Worm (Caenorhabditis elegans) whole organism, young adult: ENCODE results near the gene Y43F8B.2.
A peak's percentile ranks its signal among the peaks of the same experiment; 100 is the strongest.

Source experiments
- F52B5.7 ChIP-seq: sonication (generic microtip); optimal IDR thresholded peaks from 2 replicates; lab custom pipeline; 2016; ENCODE audit warnings: mild to moderate bottlenecking, missing genetic modification characterization, missing compliant biosample characterization
- F55B11.4 ChIP-seq: sonication (generic microtip); optimal IDR thresholded peaks from 2 replicates; lab custom pipeline; 2016; ENCODE audit warnings: missing compliant biosample characterization, missing genetic modification characterization, borderline replicate concordance; ENCODE audit not compliant: insufficient read depth
- T07F8.4 ChIP-seq: sonication (generic microtip); optimal IDR thresholded peaks from 2 replicates; lab custom pipeline; 2016; ENCODE audit warnings: mild to moderate bottlenecking, missing genetic modification characterization, moderate library complexity, missing compliant biosample characterization
- Y53G8AR.9 ChIP-seq: fragments of 200-800 bp; sonication (Bioruptor generic); conservative IDR thresholded peaks from 2 replicates; pipeline ENCODE4 v1.3.6; 2022; ENCODE audit warnings: missing genetic modification reagents, missing genetic modification characterization, missing compliant biosample characterization
- Y56A3A.18 ChIP-seq: fragments of 200-800 bp; sonication (Bioruptor generic); IDR thresholded peaks from 2 replicates; pipeline ENCODE4 v1.3.6; 2022; ENCODE audit warnings: missing genetic modification reagents, missing genetic modification characterization, missing compliant biosample characterization
- Y67H2A.10 ChIP-seq: fragments of 200-800 bp; sonication (Bioruptor generic); conservative IDR thresholded peaks from 2 replicates; pipeline ENCODE4 v1.3.6; 2022; ENCODE audit warnings: missing genetic modification reagents, missing genetic modification characterization, missing compliant biosample characterization
- aptf-3 ChIP-seq: fragments of 200-800 bp; sonication (Bioruptor generic); IDR thresholded peaks from 2 replicates; pipeline ENCODE4 v1.3.6; 2022; ENCODE audit warnings: missing genetic modification characterization, missing compliant biosample characterization
- atf-7 ChIP-seq: sonication (generic microtip); optimal IDR thresholded peaks from 2 replicates; lab custom pipeline; 2017; ENCODE audit warnings: mild to moderate bottlenecking, missing genetic modification characterization, missing compliant biosample characterization
- cebp-1 ChIP-seq, 2 experiments: fragments of 200-800 bp in 1 of 2; sonication (Bioruptor generic) in 1 of 2; sonication (generic microtip) in 1 of 2; IDR thresholded peaks in 1 of 2; optimal IDR thresholded peaks in 1 of 2; 2 replicates each; pipeline versions ENCODE4 v1.3.6 to Lab custom; 2017 to 2022; ENCODE audit warnings: missing compliant biosample characterization in 2 of 2, missing genetic modification characterization in 2 of 2, mild to moderate bottlenecking in 1 of 2, missing genetic modification reagents in 1 of 2, moderate library complexity in 1 of 2
- ceh-27 ChIP-seq: fragments of 200-800 bp; sonication (Bioruptor generic); optimal IDR thresholded peaks from 2 replicates; lab custom pipeline; 2018; ENCODE audit warnings: mild to moderate bottlenecking, missing genetic modification characterization, moderate library complexity, missing compliant biosample characterization
- ceh-58 ChIP-seq: fragments of 200-800 bp; sonication (Bioruptor generic); IDR thresholded peaks from 2 replicates; pipeline ENCODE4 v1.3.6; 2022; ENCODE audit warnings: missing genetic modification characterization, missing compliant biosample characterization
- dox-1 ChIP-seq: fragments of 200-800 bp; sonication (Bioruptor generic); IDR thresholded peaks from 2 replicates; pipeline ENCODE4 v1.3.6; 2022; ENCODE audit warnings: missing genetic modification reagents, missing genetic modification characterization, missing compliant biosample characterization
- egl-18 ChIP-seq: fragments of 200-800 bp; sonication (Bioruptor generic); IDR thresholded peaks from 2 replicates; pipeline ENCODE4 v1.3.6; 2022; ENCODE audit warnings: missing genetic modification reagents, missing genetic modification characterization, missing compliant biosample characterization
- egl-44 ChIP-seq: fragments of 200-800 bp; sonication (Bioruptor generic); IDR thresholded peaks from 2 replicates; pipeline ENCODE4 v1.3.6; 2022; ENCODE audit warnings: missing genetic modification reagents, missing genetic modification characterization, missing compliant biosample characterization
- egrh-3 ChIP-seq: fragments of 200-800 bp; sonication (Bioruptor generic); IDR thresholded peaks from 2 replicates; pipeline ENCODE4 v1.3.6; 2022; ENCODE audit warnings: missing genetic modification reagents, missing genetic modification characterization, missing compliant biosample characterization
- fkh-3 ChIP-seq: sonication (generic microtip); optimal IDR thresholded peaks from 2 replicates; lab custom pipeline; 2016; ENCODE audit warnings: mild to moderate bottlenecking, missing genetic modification characterization, missing compliant biosample characterization
- hmg-1.2 ChIP-seq: fragments of 200-800 bp; sonication (Bioruptor generic); IDR thresholded peaks from 2 replicates; pipeline ENCODE4 v1.3.6; 2022; ENCODE audit warnings: missing genetic modification reagents, missing genetic modification characterization, missing compliant biosample characterization
- hsf-1 ChIP-seq: fragments of 200-800 bp; sonication (Bioruptor generic); IDR thresholded peaks from 2 replicates; pipeline ENCODE4 v1.3.6; 2022; ENCODE audit warnings: missing genetic modification reagents, missing genetic modification characterization, missing compliant biosample characterization
- let-526 ChIP-seq: fragments of 200-800 bp; sonication (Bioruptor generic); IDR thresholded peaks from 2 replicates; pipeline ENCODE4 v1.3.6; 2022; ENCODE audit warnings: missing genetic modification reagents, missing genetic modification characterization, missing compliant biosample characterization
- let-607 ChIP-seq, 2 experiments: fragments of 200-800 bp in 1 of 2; sonication (Bioruptor generic) in 1 of 2; sonication (generic microtip) in 1 of 2; optimal IDR thresholded peaks; 2 replicates each; lab custom pipeline; 2016 to 2018; ENCODE audit warnings: mild to moderate bottlenecking in 2 of 2, missing compliant biosample characterization in 2 of 2, missing genetic modification characterization in 2 of 2, moderate library complexity in 2 of 2, missing genotype in 1 of 2
- lin-26 ChIP-seq: fragments of 200-800 bp; sonication (Bioruptor generic); IDR thresholded peaks from 2 replicates; pipeline ENCODE4 v1.3.6; 2022; ENCODE audit warnings: missing genetic modification reagents, missing genetic modification characterization, missing compliant biosample characterization
- lin-40 ChIP-seq: sonication (generic microtip); optimal IDR thresholded peaks from 2 replicates; lab custom pipeline; 2016; ENCODE audit warnings: missing genetic modification characterization, mild to moderate bottlenecking, missing compliant biosample characterization, missing genotype, missing genetic modification reagents
- nhr-120 ChIP-seq: fragments of 200-800 bp; sonication (Bioruptor generic); IDR thresholded peaks from 2 replicates; pipeline ENCODE4 v1.3.6; 2022; ENCODE audit warnings: missing genetic modification characterization, missing compliant biosample characterization
- nhr-179 ChIP-seq: sonication (generic microtip); optimal IDR thresholded peaks from 2 replicates; lab custom pipeline; 2016; ENCODE audit warnings: mild to moderate bottlenecking, missing genetic modification characterization, missing compliant biosample characterization
- nhr-80 ChIP-seq: sonication (generic microtip); optimal IDR thresholded peaks from 2 replicates; lab custom pipeline; 2016; ENCODE audit warnings: missing genetic modification characterization, missing compliant biosample characterization
- nhr-90 ChIP-seq: sonication (generic microtip); optimal IDR thresholded peaks from 2 replicates; lab custom pipeline; 2016; ENCODE audit warnings: missing genotype, mild to moderate bottlenecking, missing genetic modification characterization, missing compliant biosample characterization
- pbrm-1 ChIP-seq: fragments of 200-800 bp; sonication (Bioruptor generic); IDR thresholded peaks from 2 replicates; pipeline ENCODE4 v1.3.6; 2022; ENCODE audit warnings: missing genetic modification reagents, missing genetic modification characterization, missing compliant biosample characterization
- snpc-1.1 ChIP-seq: sonication (generic microtip); optimal IDR thresholded peaks from 2 replicates; lab custom pipeline; 2017; ENCODE audit warnings: missing genetic modification characterization, mild to moderate bottlenecking, missing compliant biosample characterization, antibody characterized with exemption, moderate library complexity, missing genotype, missing genetic modification reagents; ENCODE audit not compliant: insufficient read depth
- somi-1 ChIP-seq: fragments of 200-800 bp; sonication (Bioruptor generic); optimal IDR thresholded peaks from 2 replicates; lab custom pipeline; 2018; ENCODE audit warnings: mild to moderate bottlenecking, missing genetic modification characterization, missing compliant biosample characterization
- tlf-1 ChIP-seq: fragments of 200-800 bp; sonication (Bioruptor generic); optimal IDR thresholded peaks from 2 replicates; lab custom pipeline; 2018; ENCODE audit warnings: mild to moderate bottlenecking, missing genetic modification characterization, missing compliant biosample characterization
- zfh-2 ChIP-seq: fragments of 200-800 bp; sonication (Bioruptor generic); conservative IDR thresholded peaks from 2 replicates; pipeline ENCODE4 v1.3.6; 2022; ENCODE audit warnings: missing genetic modification reagents, missing genetic modification characterization, missing compliant biosample characterization
- ztf-26 ChIP-seq: sonication (generic microtip); optimal IDR thresholded peaks from 2 replicates; lab custom pipeline; 2017; ENCODE audit warnings: missing genetic modification characterization, missing compliant biosample characterization

The Y43F8B.2 gene

ce11 chrV:19546673-19547072 is 13.8 kb upstream of the Y43F8B.2 start:
- TF ChIP-seq snpc-1.1 (no peak), zfh-2 (GFP tag; lab: Robert Waterston, UW) (peak; percentile 37; the same call in 1 of the 2 replicates), ztf-26 (no peak), egl-18 (no peak), lin-26 (GFP tag; lab: Robert Waterston, UW) (no peak)

DNA sequence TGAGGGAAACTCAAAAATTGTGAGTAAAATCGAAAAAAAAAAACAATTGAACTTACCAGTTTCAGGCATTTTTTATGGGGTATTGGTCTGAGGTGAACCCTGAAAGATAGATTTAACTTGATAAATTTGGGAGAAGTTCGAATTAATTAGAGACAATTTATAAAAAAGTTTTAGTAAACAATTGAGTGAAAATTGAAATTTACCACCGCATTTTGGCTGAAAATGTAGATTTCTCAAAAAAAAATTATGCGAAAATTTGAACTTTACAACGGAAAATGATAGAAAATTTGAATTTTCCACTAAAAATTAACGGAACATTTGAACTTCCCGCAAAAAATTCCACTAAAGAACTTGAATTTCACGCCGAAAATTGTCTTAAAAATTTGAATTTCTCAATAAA is 13.2 kb upstream of the Y43F8B.2 start, which contains the start of gene Y43F8B.1:
TSS of gene Y43F8B.1 (minus strand) at position 101 of the 400 bp plus-strand sequence.
- TF ChIP-seq nhr-120 (no peak), Y56A3A.18 (no peak), Y53G8AR.9 (GFP tag; lab: Robert Waterston, UW) (no peak), tlf-1 (GFP tag; lab: Kevin White, UChicago) (no peak), nhr-80 (tag; lab: Kevin White, UChicago) (no peak), hmg-1.2 (GFP tag; lab: Robert Waterston, UW) (no peak), somi-1 (GFP tag; lab: Kevin White, UChicago) (no peak), let-526 (GFP tag; lab: Robert Waterston, UW) (no peak)
- TF ChIP-seq, all 124 proteins: peak for 0

- peak; percentile 80; the same call in 1 of the 2 replicates for TF ChIP-seq zfh-2 (GFP tag; lab: Robert Waterston, UW)
- TF ChIP-seq Y67H2A.10 (GFP tag; lab: Robert Waterston, UW): no peak
- TF ChIP-seq egrh-3 (GFP tag; lab: Robert Waterston, UW): peak; percentile 79
- TF ChIP-seq dox-1 (GFP tag; lab: Robert Waterston, UW): no peak
Observed at ce11 chrV:19545026-19545425, 12.1 kb upstream of the Y43F8B.2 start.

ce11 chrV:19543509-19543908 is 10.6 kb upstream of the Y43F8B.2 start:
- TF ChIP-seq nhr-179 (tag; lab: Kevin White, UChicago) (no peak), egl-44 (no peak)
- TF ChIP-seq, all 124 proteins: peak for 0

DNA sequence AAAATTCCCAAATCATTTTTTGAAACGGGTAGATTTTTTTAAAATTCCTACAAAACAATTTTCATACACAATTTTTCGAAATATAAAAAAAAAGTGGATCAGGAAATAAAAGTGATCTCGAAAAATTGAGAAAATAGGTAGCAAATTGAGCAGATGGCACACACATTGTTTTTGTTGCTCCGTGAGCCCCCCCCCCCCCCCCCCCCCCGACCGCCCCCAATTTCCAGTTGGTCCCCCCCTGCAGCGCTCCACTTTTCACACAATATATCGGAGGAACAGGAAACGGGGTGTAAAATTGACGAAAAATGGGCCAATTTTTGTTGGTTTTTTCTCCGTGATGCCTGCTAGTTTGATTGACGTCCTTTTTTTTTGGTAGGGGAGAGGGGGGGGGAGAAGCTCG is 8.0 kb upstream of the Y43F8B.2 start:
- TF ChIP-seq zfh-2 (GFP tag; lab: Robert Waterston, UW): peak; percentile 95
- no peak for TF ChIP-seq fkh-3
- TF ChIP-seq ceh-27 (GFP tag; lab: Kevin White, UChicago): no peak
- no peak for TF ChIP-seq cebp-1 (GFP tag; IDR thresholded peaks at IDR 0.05; lab: Robert Waterston, UW)
- peak; percentile 1 for TF ChIP-seq cebp-1 (tag; optimal IDR thresholded peaks at IDR 0.05; lab: Kevin White, UChicago)
- peak; percentile 87; the same call in 1 of the 2 replicates for TF ChIP-seq egrh-3 (GFP tag; lab: Robert Waterston, UW)

DNA sequence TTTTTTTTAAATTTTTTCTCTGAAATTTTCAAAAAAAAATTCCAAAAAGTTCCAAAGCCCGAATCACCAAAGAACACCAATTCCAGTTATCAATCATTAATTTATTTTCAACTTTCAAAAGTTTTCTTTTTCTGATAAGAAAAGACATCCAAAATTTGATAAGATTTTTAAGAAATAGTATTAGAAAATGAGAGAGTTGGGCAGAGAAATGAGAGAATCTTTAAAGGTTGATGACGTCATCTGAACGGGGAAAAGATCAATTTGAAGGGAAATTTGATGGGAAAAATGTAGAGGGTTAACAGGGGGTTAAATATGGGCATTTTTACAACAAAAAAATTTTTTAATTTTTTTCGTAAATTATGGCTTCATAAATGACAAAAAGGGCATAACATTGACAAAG is 570 bp upstream of the Y43F8B.2 start:
- TF ChIP-seq hsf-1 (no peak), aptf-3 (GFP tag; lab: Robert Waterston, UW) (no peak), let-607 (tag; optimal IDR thresholded peaks at IDR 0.05; lab: Kevin White, UChicago) (peak in 1 of 2 experiments; percentile 9), pbrm-1 (GFP tag; lab: Robert Waterston, UW) (no peak), ceh-58 (GFP tag; lab: Robert Waterston, UW) (no peak), nhr-80 (tag; lab: Kevin White, UChicago) (peak; percentile 51), F55B11.4 (tag; lab: Kevin White, UChicago) (no peak), hmg-1.2 (GFP tag; lab: Robert Waterston, UW) (peak; percentile 53), T07F8.4 (tag; lab: Kevin White, UChicago) (no peak), atf-7 (tag; lab: Kevin White, UChicago) (peak; percentile 86), cebp-1 (GFP tag; IDR thresholded peaks at IDR 0.05; lab: Robert Waterston, UW) (no peak), cebp-1 (tag; optimal IDR thresholded peaks at IDR 0.05; lab: Kevin White, UChicago) (no peak), lin-40 (tag; lab: Kevin White, UChicago) (peak; percentile 40), nhr-90 (tag; lab: Kevin White, UChicago) (no peak), zfh-2 (GFP tag; lab: Robert Waterston, UW) (no peak), F52B5.7 (tag; lab: Kevin White, UChicago) (no peak)
